Fruit fly (Drosophila melanogaster) ovary, adult (tissue): ENCODE results near the gene smo.

Experiments used
- CG17801 ChIP-seq: fragments of 200-800 bp; optimal IDR thresholded peaks from 2 replicates; lab custom pipeline; 2019; ENCODE audit warnings: missing biosample characterization, mild to moderate bottlenecking, missing genetic modification characterization, moderate library complexity; ENCODE audit not compliant: partially characterized antibody

smo gene

DNA sequence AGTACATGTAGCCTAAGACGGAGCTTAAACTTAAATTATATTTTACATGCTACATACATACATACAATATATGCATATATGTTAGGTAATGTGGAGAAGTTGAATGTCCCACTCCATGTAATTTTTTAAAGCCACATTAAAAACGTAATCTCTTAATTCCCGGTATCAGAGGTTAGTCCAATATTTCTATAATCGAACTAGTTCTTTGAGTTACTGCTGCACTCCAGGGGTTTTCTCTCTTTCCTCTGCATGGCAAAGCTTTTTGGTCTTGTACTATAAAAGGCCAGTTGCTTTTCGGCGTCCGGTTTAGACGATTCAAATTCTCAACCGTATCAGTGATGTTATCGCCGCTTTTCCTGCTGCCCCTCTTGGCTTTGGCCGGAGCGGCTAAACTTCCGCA lies 44.4 kb downstream of the smo start, which contains the start of gene CG33127:
CG33127 (plus strand) TSS at position 309 of the 400 bp plus-strand sequence.
- no peak for TF ChIP-seq CG17801 (GFP tag; lab: Kevin White, UChicago)

DNA sequence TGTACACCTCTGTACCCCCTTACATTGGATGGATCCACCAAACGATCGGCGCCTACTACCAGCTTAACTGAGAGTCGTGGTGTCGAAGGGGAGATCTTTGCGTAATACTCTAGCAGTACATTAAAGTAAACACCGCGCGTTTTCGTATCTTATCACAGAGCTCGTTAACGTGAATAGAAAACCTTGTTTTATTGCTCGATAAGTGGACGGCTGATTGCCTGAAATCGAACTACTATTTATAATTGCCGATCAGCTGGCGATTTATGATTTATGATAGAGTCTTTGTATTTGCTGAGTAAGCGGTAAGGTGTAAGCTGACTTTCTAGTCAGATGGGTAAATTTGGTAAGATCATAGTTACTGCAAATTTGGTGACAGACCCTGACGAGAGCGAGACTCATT lies 45.5 kb downstream of the smo start:
- TF ChIP-seq CG17801 (GFP tag; lab: Kevin White, UChicago): no peak

DNA sequence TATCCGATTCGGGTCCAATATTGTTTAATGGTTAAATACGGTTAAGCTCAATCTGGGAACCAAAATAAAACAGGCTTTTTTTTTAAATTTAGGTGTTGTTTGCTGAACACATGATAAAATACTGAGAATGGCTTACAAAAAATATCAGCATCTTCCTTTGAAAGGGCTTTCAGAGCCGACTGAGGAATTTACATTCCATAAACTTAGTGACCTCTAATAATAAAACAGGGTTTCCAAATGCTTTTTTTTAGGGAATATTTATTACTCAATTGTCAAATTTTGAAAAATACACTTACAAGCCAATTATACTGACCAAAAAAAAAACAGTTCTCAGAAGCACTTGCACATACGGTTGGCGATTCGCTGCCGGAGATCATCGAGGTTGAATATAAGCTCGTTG lies 52.3 kb downstream of the smo start, which contains the start of gene CG43755:
CG43755 (minus strand) TSS at position 101 of the 400 bp plus-strand sequence.
- TF ChIP-seq CG17801 (GFP tag; lab: Kevin White, UChicago): no peak
